Worm (Caenorhabditis elegans) whole organism, young adult: ENCODE results near the gene grl-13.

Source experiments
- F37B4.10 ChIP-seq: fragments of 200-800 bp; sonication (Bioruptor generic); IDR thresholded peaks from 2 replicates; pipeline ENCODE4 v1.3.6; 2022; ENCODE audit warnings: missing genetic modification characterization, missing compliant biosample characterization
- K12H6.12 ChIP-seq: fragments of 200-800 bp; sonication (Bioruptor generic); optimal IDR thresholded peaks from 2 replicates; lab custom pipeline; 2018; ENCODE audit warnings: mild to moderate bottlenecking, missing genetic modification characterization, missing compliant biosample characterization
- akir-1 ChIP-seq: fragments of 200-800 bp; sonication (Bioruptor generic); optimal IDR thresholded peaks from 2 replicates; lab custom pipeline; 2018; ENCODE audit warnings: mild to moderate bottlenecking, missing genetic modification characterization, moderate library complexity, missing compliant biosample characterization
- ets-4 ChIP-seq: fragments of 200-800 bp; sonication (Bioruptor generic); optimal IDR thresholded peaks from 2 replicates; lab custom pipeline; 2018; ENCODE audit warnings: mild to moderate bottlenecking, missing genetic modification characterization, missing compliant biosample characterization
- mcd-1 ChIP-seq: fragments of 200-800 bp; sonication (Bioruptor generic); IDR thresholded peaks from 2 replicates; pipeline ENCODE4 v1.3.6; 2022; ENCODE audit warnings: missing genetic modification reagents, missing genetic modification characterization, missing compliant biosample characterization
- pha-4 ChIP-seq: fragments of 150-350 bp; sonication (generic microtip); optimal IDR thresholded peaks from 2 replicates; lab custom pipeline; 2014; ENCODE audit warnings: missing biosample characterization, missing genetic modification reagents, missing genetic modification characterization
- zfh-2 ChIP-seq: fragments of 200-800 bp; sonication (Bioruptor generic); conservative IDR thresholded peaks from 2 replicates; pipeline ENCODE4 v1.3.6; 2022; ENCODE audit warnings: missing genetic modification reagents, missing genetic modification characterization, missing compliant biosample characterization

- TF ChIP-seq pha-4 (tag; lab: Kevin White, UChicago) (no peak), K12H6.12 (tag; lab: Kevin White, UChicago) (no peak), F37B4.10 (GFP tag; lab: Robert Waterston, UW) (no peak), ets-4 (GFP tag; lab: Kevin White, UChicago) (no peak), mcd-1 (GFP tag; lab: Robert Waterston, UW) (peak; percentile 40; the same call in 1 of the 2 replicates), zfh-2 (GFP tag; lab: Robert Waterston, UW) (no peak), akir-1 (GFP tag; lab: Kevin White, UChicago) (no peak)
Measured at ce11 chrV:4345714-4346113, 18.7 kb downstream of the grl-13 start, which contains the start of gene figl-1.
